Worm (Caenorhabditis elegans) whole organism, L4 larva: ENCODE results near the gene F58H1.3.

Experiments used
- F49E8.2 ChIP-seq: sonication (generic microtip); optimal IDR thresholded peaks from 2 replicates; lab custom pipeline; 2016; ENCODE audit warnings: missing compliant biosample characterization, mild to moderate bottlenecking, missing genetic modification characterization, borderline replicate concordance
- ZK546.5 ChIP-seq, 2 experiments: sonication (generic microtip); optimal IDR thresholded peaks; 2 replicates each; lab custom pipeline; 2017; ENCODE audit warnings: missing biosample characterization in 2 of 2, missing genetic modification characterization in 2 of 2
- lsy-2 ChIP-seq, 2 experiments: fragments of 150-350 bp in 1 of 2; sonication (generic microtip) in 1 of 2; optimal IDR thresholded peaks; 2 replicates each; lab custom pipeline; 2014 to 2017; ENCODE audit warnings: missing biosample characterization in 2 of 2, missing genetic modification characterization in 2 of 2

ce11 chrV:11899149-11899548 lies 34.6 kb upstream of the F58H1.3 start, which contains the start of gene sma-1:
- TF ChIP-seq F49E8.2 (tag; lab: Kevin White, UChicago): no peak
- TF ChIP-seq lsy-2 (tag; optimal IDR thresholded peaks at IDR 0.05; lab: Kevin White, UChicago): no peak
- TF ChIP-seq ZK546.5 (tag; optimal IDR thresholded peaks at IDR 0.05; lab: Kevin White, UChicago): no peak
